Fruit fly (Drosophila melanogaster): ENCODE results near the gene YL-1.

Gene YL-1

DNA sequence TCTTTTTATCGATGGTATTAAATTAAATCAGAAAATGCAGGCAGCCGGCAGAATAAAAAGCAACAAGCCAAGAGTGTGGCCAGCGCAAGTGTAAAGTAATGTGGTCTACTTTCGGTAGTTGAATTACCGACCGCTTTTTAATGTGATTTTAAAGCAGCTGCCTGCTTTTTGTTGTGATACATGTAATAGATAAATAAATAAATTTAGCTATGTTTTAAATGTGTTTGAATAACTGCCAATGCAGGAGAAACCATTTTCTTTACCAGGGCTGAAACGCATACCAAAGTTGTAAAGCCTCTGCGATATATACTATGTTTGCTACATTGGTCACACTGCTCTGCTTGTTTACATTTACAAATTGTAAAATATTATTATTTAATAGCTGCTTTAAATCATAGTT, at the start of gene YL-1, which contains the start of gene Tmem214 (continued):
- peak; percentile 93 for TF ChIP-seq scrt (GFP tag; optimal IDR thresholded peaks at IDR 0.05)
- peak; percentile 86 for TF ChIP-seq phol (tag; optimal IDR thresholded peaks at IDR 0.05)
- no peak for TF ChIP-seq ase (GFP tag; IDR thresholded peaks at IDR 0.05)
- no peak for TF ChIP-seq ind (GFP tag; optimal IDR thresholded peaks at IDR 0.05)
- TF ChIP-seq p53 (GFP tag; optimal IDR thresholded peaks at IDR 0.05) = no peak
- no peak for TF ChIP-seq CG16863 (GFP tag; optimal IDR thresholded peaks at IDR 0.05)
- TF ChIP-seq CG14860 (GFP tag; IDR thresholded peaks at IDR 0.05; ENCODE audit: partially characterized antibody) = 0 out of 3 replicates have a peak, but pooled peaks have one; percentile 23
- peak in 1 of 2 experiments; percentile 51 for TF ChIP-seq Pdp1 (GFP tag; optimal IDR thresholded peaks at IDR 0.05)
- TF ChIP-seq CG7963 (GFP tag; IDR thresholded peaks at IDR 0.05; ENCODE audit: partially characterized antibody) = 0 out of 3 replicates have a peak, but pooled peaks have one; percentile 23
- TF ChIP-seq Sin3A (optimal IDR thresholded peaks at IDR 0.05) = peak; percentile 69
- TF ChIP-seq CG10147 (GFP tag; optimal IDR thresholded peaks at IDR 0.05) = peak; percentile 6
- TF ChIP-seq CG2120 (GFP tag; optimal IDR thresholded peaks at IDR 0.05) = peak; percentile 6
- no peak for TF ChIP-seq slbo (GFP tag; IDR thresholded peaks at IDR 0.05)
- peak; percentile 76 for TF ChIP-seq CG12659 (GFP tag; optimal IDR thresholded peaks at IDR 0.05)
- peak; percentile 42 for TF ChIP-seq Bgb (GFP tag; IDR thresholded peaks at IDR 0.05; ENCODE audit: partially characterized antibody)
- peak; percentile 87 for TF ChIP-seq MBD-R2 (GFP tag; IDR thresholded peaks at IDR 0.05)
- peak; percentile 58 for TF ChIP-seq CG16813 (GFP tag; IDR thresholded peaks at IDR 0.05; ENCODE audit: partially characterized antibody)
- no peak for TF ChIP-seq ato (GFP tag; IDR thresholded peaks at IDR 0.05; ENCODE audit: partially characterized antibody)
- TF ChIP-seq insv (GFP tag; optimal IDR thresholded peaks at IDR 0.05) = peak in 1 of 2 experiments; percentile 10
- TF ChIP-seq zfh1 (GFP tag; IDR thresholded peaks at IDR 0.05) = no peak
- peak; percentile 79 for TF ChIP-seq sens (GFP tag)
- no peak for TF ChIP-seq pros (GFP tag; optimal IDR thresholded peaks at IDR 0.05)

DNA sequence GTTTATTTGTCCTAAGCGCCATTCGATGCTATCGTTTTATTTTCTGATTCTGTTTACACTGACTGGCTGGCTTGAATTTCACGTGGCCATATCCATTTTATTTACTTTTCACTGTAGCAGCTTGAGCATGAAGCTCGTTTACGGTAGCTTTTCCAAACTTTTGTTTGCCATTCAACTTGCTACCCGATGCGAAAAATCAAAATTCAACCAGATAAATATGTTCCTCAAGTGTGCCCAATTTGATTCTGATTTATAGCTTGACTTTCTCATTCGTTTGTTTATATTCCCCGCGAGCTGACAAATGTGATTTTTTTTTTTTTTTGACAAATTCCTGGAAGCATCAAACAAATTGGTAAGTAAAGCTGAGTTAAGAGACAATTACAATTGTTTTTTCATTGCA, 33.9 kb upstream of the YL-1 start, which contains the start of gene CG14072:
TSS of gene CG14072 (plus strand) at position 301 of the 400 bp plus-strand sequence.
- no peak for TF ChIP-seq crc (GFP tag; optimal IDR thresholded peaks at IDR 0.05)
- no peak for TF ChIP-seq CG18599 (GFP tag; optimal IDR thresholded peaks at IDR 0.05)

DNA sequence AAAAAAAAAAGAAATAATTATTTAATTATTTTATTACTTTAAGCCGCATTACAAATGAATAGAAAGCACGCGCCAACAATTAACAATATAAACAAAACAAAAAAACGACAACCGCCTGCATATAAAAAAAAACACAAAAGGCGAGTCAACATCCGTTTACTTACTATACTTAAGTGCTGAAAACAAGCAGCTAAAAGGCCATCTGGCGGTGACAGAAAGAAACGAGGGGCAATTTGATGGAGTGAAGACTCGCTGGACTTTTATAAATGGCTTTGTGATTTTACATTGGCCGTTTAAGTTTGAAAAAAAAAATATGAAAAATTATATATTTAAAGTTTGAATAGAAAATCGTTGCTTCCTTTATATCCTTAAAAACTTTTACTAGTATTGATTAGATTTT, 30.0 kb upstream of the YL-1 start:
- TF ChIP-seq ewg (GFP tag; optimal IDR thresholded peaks at IDR 0.05) (no peak), CG11398 (GFP tag; optimal IDR thresholded peaks at IDR 0.05) (no peak), CG12155 (GFP tag; optimal IDR thresholded peaks at IDR 0.05) (no peak), CTCF (GFP tag; optimal IDR thresholded peaks at IDR 0.05) (peak; percentile 80), Lpt (GFP tag; optimal IDR thresholded peaks at IDR 0.05) (no peak), hth (optimal IDR thresholded peaks at IDR 0.05) (no peak), CG42726 (GFP tag; IDR thresholded peaks at IDR 0.05; ENCODE audit: partially characterized antibody) (no peak)

DNA sequence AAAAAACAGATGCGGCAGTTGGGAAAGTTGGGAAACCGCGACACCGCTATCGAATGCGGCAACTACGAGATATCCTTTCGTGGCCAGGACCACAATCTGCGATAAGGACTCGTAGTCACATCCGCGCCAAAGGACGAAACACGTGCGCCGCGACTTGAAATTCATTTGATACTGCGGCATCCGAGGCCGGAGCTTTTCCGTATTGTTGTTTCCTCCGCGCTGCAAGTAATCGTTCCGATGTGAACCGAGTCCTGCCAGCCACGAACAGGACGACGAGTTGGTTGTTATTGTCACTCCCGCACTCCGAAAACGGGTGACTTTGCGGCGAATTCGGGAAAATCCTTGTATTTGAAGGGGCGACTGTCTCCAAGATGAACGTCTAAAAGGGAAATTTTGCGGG, 6.3 kb upstream of the YL-1 start, which contains the start of gene dpr2:
TSS of gene dpr2 (minus strand) at position 175 of the 400 bp plus-strand sequence.
- 0 out of 3 replicates have a peak, but pooled peaks have one; percentile 23 for TF ChIP-seq z (GFP tag; IDR thresholded peaks at IDR 0.05)
- peak; percentile 94 for TF ChIP-seq Deaf1 (tag; optimal IDR thresholded peaks at IDR 0.05)
- no peak for TF ChIP-seq wdn (GFP tag; IDR thresholded peaks at IDR 0.05)

DNA sequence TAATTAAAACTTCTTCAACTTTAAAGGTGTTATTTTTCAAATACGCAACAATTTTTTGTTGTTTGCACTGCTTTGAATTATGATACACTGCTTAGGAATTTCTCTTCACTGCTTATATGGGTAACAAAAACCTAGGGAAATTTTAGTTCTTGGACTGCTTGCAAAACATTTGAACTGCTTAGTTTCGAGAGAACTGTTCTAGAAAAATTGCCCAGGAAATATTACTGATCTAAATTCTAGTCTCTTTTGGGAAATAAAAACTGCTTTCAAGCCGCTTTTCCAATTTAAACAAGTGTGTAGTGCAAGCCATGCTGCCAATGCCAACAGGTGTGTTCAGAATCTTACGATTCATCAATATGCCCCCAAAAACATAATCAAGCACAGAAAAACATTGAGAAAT, 5.8 kb upstream of the YL-1 start:
- TF ChIP-seq CG12769 (tag; optimal IDR thresholded peaks at IDR 0.05) = peak; percentile 2
- no peak for TF ChIP-seq CG7928 (GFP tag; optimal IDR thresholded peaks at IDR 0.05)
- no peak for TF ChIP-seq esg (GFP tag; conservative IDR thresholded peaks at IDR 0.05)
- peak in 1 of 2 experiments; percentile 55 for TF ChIP-seq insv (GFP tag; optimal IDR thresholded peaks at IDR 0.05)
- peak; percentile 6 for TF ChIP-seq CG17359 (tag; optimal IDR thresholded peaks at IDR 0.05)
- peak; percentile 27 for TF ChIP-seq CG4820 (GFP tag; optimal IDR thresholded peaks at IDR 0.05)
- TF ChIP-seq CG7372 (GFP tag; IDR thresholded peaks at IDR 0.05) = no peak
- peak; percentile 42 for TF ChIP-seq CG12659 (GFP tag; optimal IDR thresholded peaks at IDR 0.05)
- 0 out of 3 replicates have a peak, but pooled peaks have one; percentile 21 for TF ChIP-seq ase (GFP tag; IDR thresholded peaks at IDR 0.05)
- TF ChIP-seq HmgD (GFP tag; optimal IDR thresholded peaks at IDR 0.05) = peak; percentile 52
- peak; percentile 62; the same call in 1 of the 3 replicates for TF ChIP-seq CG2199 (GFP tag; IDR thresholded peaks at IDR 0.05)
- peak; percentile 44; the same call in 1 of the 3 replicates for TF ChIP-seq CG17361 (GFP tag; IDR thresholded peaks at IDR 0.05)
- TF ChIP-seq CG31365 (tag; optimal IDR thresholded peaks at IDR 0.05) = peak; percentile 100
- no peak for TF ChIP-seq Nf-YA (GFP tag; IDR thresholded peaks at IDR 0.05)
- TF ChIP-seq CG7839 (tag; optimal IDR thresholded peaks at IDR 0.05) = peak; percentile 31
